Worm (Caenorhabditis elegans) whole organism, early embryonic: ENCODE results near the gene T12G3.2.

Source experiments
- B0310.2 ChIP-seq: sonication (generic microtip); optimal IDR thresholded peaks from 2 replicates; lab custom pipeline; 2016; ENCODE audit warnings: mild to moderate bottlenecking, missing genetic modification characterization, missing compliant biosample characterization
- F13C5.2 ChIP-seq: sonication (generic microtip); optimal IDR thresholded peaks from 2 replicates; lab custom pipeline; 2017; ENCODE audit warnings: mild to moderate bottlenecking, missing genetic modification characterization, inconsistent platforms, missing compliant biosample characterization
- aly-1 ChIP-seq: sonication (generic microtip); optimal IDR thresholded peaks from 2 replicates; lab custom pipeline; 2016; ENCODE audit warnings: missing genetic modification characterization, missing compliant biosample characterization
- ama-1 ChIP-seq: fragments of 150-350 bp; optimal IDR thresholded peaks from 2 replicates; lab custom pipeline; 2014
- ceh-13 ChIP-seq: fragments of 200-800 bp; sonication (Bioruptor generic); optimal IDR thresholded peaks from 2 replicates; lab custom pipeline; 2018; ENCODE audit warnings: mild to moderate bottlenecking, missing genetic modification characterization, missing compliant biosample characterization
- ceh-36 ChIP-seq: sonication (generic microtip); optimal IDR thresholded peaks from 2 replicates; lab custom pipeline; 2016; ENCODE audit warnings: missing genetic modification characterization, inconsistent platforms, missing compliant biosample characterization
- ets-7 ChIP-seq: sonication (generic microtip); optimal IDR thresholded peaks from 2 replicates; lab custom pipeline; 2016; ENCODE audit warnings: missing genotype, missing genetic modification characterization, missing compliant biosample characterization
- flt-1 ChIP-seq: fragments of 200-800 bp; sonication (Bioruptor generic); IDR thresholded peaks from 2 replicates; pipeline ENCODE4 v1.3.6; 2022; ENCODE audit warnings: missing genetic modification characterization, missing compliant biosample characterization
- hmbx-1 ChIP-seq: sonication (generic microtip); optimal IDR thresholded peaks from 2 replicates; lab custom pipeline; 2016; ENCODE audit warnings: mild to moderate bottlenecking, missing genetic modification characterization, missing compliant biosample characterization
- hmg-4 ChIP-seq: fragments of 200-800 bp; sonication (Bioruptor generic); optimal IDR thresholded peaks from 2 replicates; lab custom pipeline; 2018; ENCODE audit warnings: mild to moderate bottlenecking, missing genetic modification characterization, missing compliant biosample characterization
- hnd-1 ChIP-seq: sonication (generic microtip); optimal IDR thresholded peaks from 2 replicates; lab custom pipeline; 2016; ENCODE audit warnings: missing genetic modification characterization, missing compliant biosample characterization
- pes-1 ChIP-seq: fragments of 200-800 bp; sonication (Bioruptor generic); IDR thresholded peaks from 2 replicates; pipeline ENCODE4 v1.3.6; 2022; ENCODE audit warnings: missing genetic modification reagents, missing genetic modification characterization, missing compliant biosample characterization
- scrt-1 ChIP-seq: fragments of 200-800 bp; sonication (Bioruptor generic); IDR thresholded peaks from 2 replicates; pipeline ENCODE4 v1.3.6; 2022; ENCODE audit warnings: missing genetic modification characterization, missing compliant biosample characterization
- sea-1 ChIP-seq: fragments of 200-800 bp; sonication (Bioruptor generic); conservative IDR thresholded peaks from 2 replicates; pipeline ENCODE4 v1.3.6; 2022; ENCODE audit warnings: missing genetic modification characterization, missing compliant biosample characterization
- tbx-11 ChIP-seq: fragments of 200-800 bp; sonication (Bioruptor generic); IDR thresholded peaks from 2 replicates; pipeline ENCODE4 v1.3.6; 2022; ENCODE audit warnings: missing genetic modification characterization, missing compliant biosample characterization
- tbx-37 ChIP-seq: fragments of 200-800 bp; sonication (Bioruptor generic); conservative IDR thresholded peaks from 2 replicates; pipeline ENCODE4 v1.3.6; 2022; ENCODE audit warnings: missing genetic modification reagents, missing genetic modification characterization, missing compliant biosample characterization
- tra-4 ChIP-seq: sonication (generic microtip); optimal IDR thresholded peaks from 2 replicates; lab custom pipeline; 2017; ENCODE audit warnings: missing genetic modification characterization, missing compliant biosample characterization

The T12G3.2 gene

DNA sequence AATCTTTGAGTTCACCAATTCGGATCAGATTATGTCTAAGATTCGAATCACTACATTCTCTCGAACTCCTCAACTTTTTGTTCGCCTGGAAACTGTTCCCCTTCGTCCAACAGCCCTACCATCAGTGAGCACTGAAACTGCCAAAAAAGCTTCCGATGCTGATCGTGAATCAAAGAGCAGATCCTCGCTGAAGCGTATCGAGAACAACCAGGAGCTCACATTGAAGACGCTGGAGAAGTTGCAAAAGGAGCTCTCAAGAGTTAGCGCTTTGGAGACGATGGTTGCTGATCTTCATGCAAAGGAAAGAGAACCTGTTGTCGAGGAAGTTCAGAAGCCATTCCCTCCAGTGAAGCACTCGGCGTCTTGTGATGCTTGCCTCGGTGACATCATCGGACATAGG lies 12.0 kb downstream of the T12G3.2 start:
- TF ChIP-seq aly-1 (no peak), sea-1 (GFP tag; lab: Robert Waterston, UW) (no peak), ceh-13 (GFP tag; lab: Kevin White, UChicago) (no peak), pes-1 (no peak), hmg-4 (GFP tag; lab: Kevin White, UChicago) (no peak), ceh-36 (tag; lab: Kevin White, UChicago) (no peak), ets-7 (tag; lab: Kevin White, UChicago) (no peak), hnd-1 (tag; lab: Kevin White, UChicago) (no peak)

ce11 chrIV:12033985-12034384 lies 12.8 kb downstream of the T12G3.2 start, which contains the start of gene sqst-1:
Gene sqst-1, plus strand, starts transcription at chrIV:12034282.
- TF ChIP-seq hnd-1 (tag; lab: Kevin White, UChicago), result no peak
- no peak for TF ChIP-seq tbx-37 (GFP tag; lab: Robert Waterston, UW)
- no peak for TF ChIP-seq flt-1 (GFP tag; lab: Robert Waterston, UW)
- no peak for TF ChIP-seq sea-1 (GFP tag; lab: Robert Waterston, UW)
- TF ChIP-seq ceh-36 (tag; lab: Kevin White, UChicago), result no peak
- TF ChIP-seq pes-1, result no peak

DNA sequence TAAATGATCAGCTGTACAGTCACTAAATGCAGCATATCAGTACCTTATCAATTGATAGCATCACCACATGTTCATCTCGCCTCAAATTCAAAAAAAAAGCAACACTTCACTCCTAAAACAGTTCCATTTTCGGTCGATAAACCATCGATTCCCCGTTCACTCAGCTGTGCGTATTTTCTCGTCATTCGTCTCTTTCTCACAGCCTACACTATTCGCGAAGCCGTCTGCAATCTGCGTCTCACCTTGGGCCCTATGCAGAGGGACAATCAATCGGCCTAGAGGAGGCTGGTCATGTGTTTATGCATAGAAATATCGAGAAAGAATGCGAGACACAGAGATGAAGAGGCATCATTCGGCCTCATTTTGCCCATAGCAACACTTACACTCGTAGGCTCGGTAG lies 14.4 kb downstream of the T12G3.2 start:
- TF ChIP-seq tra-4 (tag; lab: Kevin White, UChicago) (no peak), hmg-4 (GFP tag; lab: Kevin White, UChicago) (peak; percentile 78), F13C5.2 (peak; percentile 67), B0310.2 (tag; lab: Kevin White, UChicago) (no peak)

DNA sequence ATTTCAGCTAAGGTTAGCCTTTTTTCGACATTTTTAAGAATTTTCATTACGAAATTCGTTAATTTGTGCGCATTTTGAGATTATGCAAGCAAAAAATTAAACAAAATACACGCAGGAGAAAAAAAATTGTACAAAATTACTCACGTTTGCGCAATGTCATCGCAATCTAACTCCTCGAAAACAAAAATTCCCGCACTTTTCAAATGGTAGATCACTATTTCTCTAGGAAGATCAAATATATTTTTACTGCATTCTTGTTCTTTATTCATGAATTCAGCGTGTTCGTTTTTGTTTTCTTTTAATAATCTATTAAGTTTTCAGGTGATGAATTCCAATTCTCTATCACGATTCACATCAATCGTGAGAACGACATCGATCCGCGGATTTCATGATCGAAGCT lies 15.8 kb downstream of the T12G3.2 start, which contains the start of the genes T12G3.6 and mrpl-51:
TSS of gene T12G3.6 (minus strand) at position 269 of the 400 bp plus-strand sequence.
TSS of gene mrpl-51 (plus strand) at position 322 of the 400 bp plus-strand sequence.
- TF ChIP-seq F13C5.2, result no peak

- TF ChIP-seq ceh-13 (GFP tag; lab: Kevin White, UChicago) (no peak), scrt-1 (GFP tag; lab: Robert Waterston, UW) (no peak), pes-1 (no peak), tbx-37 (GFP tag; lab: Robert Waterston, UW) (no peak), hmg-4 (GFP tag; lab: Kevin White, UChicago) (no peak), flt-1 (GFP tag; lab: Robert Waterston, UW) (no peak), tbx-11 (GFP tag; lab: Robert Waterston, UW) (no peak), ceh-36 (tag; lab: Kevin White, UChicago) (no peak), hnd-1 (tag; lab: Kevin White, UChicago) (no peak), sea-1 (GFP tag; lab: Robert Waterston, UW) (no peak), ama-1 (lab: Kevin White, UChicago) (no peak), B0310.2 (tag; lab: Kevin White, UChicago) (no peak), hmbx-1 (tag; lab: Kevin White, UChicago) (no peak), aly-1 (no peak), ets-7 (tag; lab: Kevin White, UChicago) (no peak), tra-4 (tag; lab: Kevin White, UChicago) (no peak), F13C5.2 (no peak)
Measured at ce11 chrIV:12029722-12030182, 17.0 kb downstream of the T12G3.2 start, which contains the start of gene T12G3.11. Gene T12G3.11, minus strand, starts transcription at chrIV:12029772.

- no peak for TF ChIP-seq ceh-36 (tag; lab: Kevin White, UChicago)
- TF ChIP-seq hmg-4 (GFP tag; lab: Kevin White, UChicago), result no peak
- TF ChIP-seq ama-1 (lab: Kevin White, UChicago), result no peak
- no peak for TF ChIP-seq scrt-1 (GFP tag; lab: Robert Waterston, UW)
- no peak for TF ChIP-seq ceh-13 (GFP tag; lab: Kevin White, UChicago)
- no peak for TF ChIP-seq sea-1 (GFP tag; lab: Robert Waterston, UW)
- no peak for TF ChIP-seq aly-1
- no peak for TF ChIP-seq tbx-37 (GFP tag; lab: Robert Waterston, UW)
Measured at ce11 chrIV:12029074-12029473, 17.7 kb downstream of the T12G3.2 start, which contains the start of gene tgn-38. Gene tgn-38, minus strand, starts transcription at chrIV:12029174.

ce11 chrIV:12021360-12021759 lies 25.4 kb downstream of the T12G3.2 start:
- no peak for TF ChIP-seq tbx-11 (GFP tag; lab: Robert Waterston, UW)
- no peak for TF ChIP-seq hnd-1 (tag; lab: Kevin White, UChicago)
- TF ChIP-seq B0310.2 (tag; lab: Kevin White, UChicago), result no peak
- no peak for TF ChIP-seq pes-1
- TF ChIP-seq flt-1 (GFP tag; lab: Robert Waterston, UW), result no peak
- no peak for TF ChIP-seq scrt-1 (GFP tag; lab: Robert Waterston, UW)
- TF ChIP-seq ceh-36 (tag; lab: Kevin White, UChicago), result no peak
- TF ChIP-seq hmbx-1 (tag; lab: Kevin White, UChicago), result no peak
- no peak for TF ChIP-seq tbx-37 (GFP tag; lab: Robert Waterston, UW)
- TF ChIP-seq ets-7 (tag; lab: Kevin White, UChicago), result no peak
- TF ChIP-seq F13C5.2, result no peak
- TF ChIP-seq sea-1 (GFP tag; lab: Robert Waterston, UW), result no peak
- TF ChIP-seq ceh-13 (GFP tag; lab: Kevin White, UChicago), result no peak
- no peak for TF ChIP-seq hmg-4 (GFP tag; lab: Kevin White, UChicago)
- TF ChIP-seq ama-1 (lab: Kevin White, UChicago), result no peak

DNA sequence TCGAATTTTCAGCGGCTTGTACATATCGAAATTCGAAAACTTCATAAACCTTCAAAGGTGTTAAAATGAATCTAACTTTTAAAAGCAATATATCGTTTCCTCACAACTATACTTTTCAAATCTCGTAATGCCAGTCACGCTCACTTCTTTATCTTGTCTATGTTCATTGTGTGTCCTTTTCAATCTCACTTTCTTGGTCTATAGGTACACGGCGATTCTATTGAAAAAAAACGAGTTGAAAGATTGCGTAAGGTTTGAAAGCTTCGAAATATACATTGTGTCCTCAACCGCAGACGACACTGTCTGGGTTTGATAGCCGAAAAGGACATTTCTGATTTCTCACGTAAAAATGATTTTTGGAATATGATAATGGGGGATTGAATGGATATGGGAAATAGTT lies 27.8 kb downstream of the T12G3.2 start:
- TF ChIP-seq ceh-36 (tag; lab: Kevin White, UChicago) (no peak), aly-1 (no peak), tbx-37 (GFP tag; lab: Robert Waterston, UW) (no peak), ama-1 (lab: Kevin White, UChicago) (no peak), flt-1 (GFP tag; lab: Robert Waterston, UW) (no peak), tra-4 (tag; lab: Kevin White, UChicago) (no peak), ceh-13 (GFP tag; lab: Kevin White, UChicago) (no peak), B0310.2 (tag; lab: Kevin White, UChicago) (no peak), scrt-1 (GFP tag; lab: Robert Waterston, UW) (no peak), hmbx-1 (tag; lab: Kevin White, UChicago) (no peak)
